Worm (Caenorhabditis elegans): ENCODE data around the gene fbxa-107.

ce11 chrV:18086174-18086661 is 37.5 kb upstream of the fbxa-107 start, which contains the start of gene Y59A8B.12:
- TF ChIP-seq ama-1 (optimal IDR thresholded peaks at IDR 0.05) (no peak), hmbx-1 (tag; optimal IDR thresholded peaks at IDR 0.05) (no peak), pes-1 (GFP tag; IDR thresholded peaks at IDR 0.05) (no peak), hnd-1 (tag; optimal IDR thresholded peaks at IDR 0.05) (no peak), tbx-11 (GFP tag; IDR thresholded peaks at IDR 0.05) (no peak), aly-1 (tag; optimal IDR thresholded peaks at IDR 0.05) (no peak), tbx-37 (GFP tag; conservative IDR thresholded peaks at IDR 0.05) (no peak), tra-4 (tag; optimal IDR thresholded peaks at IDR 0.05) (no peak), hmg-4 (GFP tag; optimal IDR thresholded peaks at IDR 0.05) (no peak), ceh-36 (tag; optimal IDR thresholded peaks at IDR 0.05) (no peak), F13C5.2 (tag; optimal IDR thresholded peaks at IDR 0.05) (no peak)
